Worm (Caenorhabditis elegans) whole organism, mixed stage, embryonic: Measurements from ENCODE around the gene Y55F3C.10.

Experiments used
- M03D4.4 ChIP-seq: sonication (generic microtip); optimal IDR thresholded peaks from 2 replicates; lab custom pipeline; 2017; ENCODE audit warnings: mild to moderate bottlenecking, missing genetic modification characterization, missing compliant biosample characterization
- bed-3 ChIP-seq: fragments of 200-800 bp; sonication (Bioruptor generic); optimal IDR thresholded peaks from 3 replicates; lab custom pipeline; 2018; ENCODE audit warnings: mild to moderate bottlenecking, missing genetic modification characterization, moderate library complexity, missing compliant biosample characterization
- blmp-1 ChIP-seq: fragments of 150-350 bp; optimal IDR thresholded peaks from 2 replicates; lab custom pipeline; 2014; ENCODE audit warnings: missing biosample characterization, missing genetic modification characterization
- ceh-43 ChIP-seq: fragments of 200-800 bp; sonication (Bioruptor generic); optimal IDR thresholded peaks from 2 replicates; lab custom pipeline; 2018; ENCODE audit warnings: mild to moderate bottlenecking, missing genetic modification characterization, moderate library complexity, missing compliant biosample characterization
- ceh-83 ChIP-seq: fragments of 200-800 bp; sonication (Bioruptor generic); optimal IDR thresholded peaks from 2 replicates; lab custom pipeline; 2018; ENCODE audit warnings: mild to moderate bottlenecking, missing genetic modification characterization, missing compliant biosample characterization
- cnd-1 ChIP-seq: fragments of 200-800 bp; sonication (Bioruptor generic); optimal IDR thresholded peaks from 2 replicates; lab custom pipeline; 2018; ENCODE audit warnings: mild to moderate bottlenecking, missing genetic modification characterization, missing compliant biosample characterization
- drap-1 ChIP-seq: fragments of 200-800 bp; sonication (Bioruptor generic); optimal IDR thresholded peaks from 3 replicates; lab custom pipeline; 2018; ENCODE audit warnings: mild to moderate bottlenecking, missing genetic modification characterization, missing compliant biosample characterization
- elt-1 ChIP-seq: sonication (generic microtip); optimal IDR thresholded peaks from 2 replicates; lab custom pipeline; 2017; ENCODE audit warnings: missing genetic modification characterization, mild to moderate bottlenecking, missing compliant biosample characterization, antibody characterized with exemption, moderate library complexity, borderline replicate concordance; ENCODE audit not compliant: insufficient read depth
- elt-3 ChIP-seq: fragments of 150-350 bp; optimal IDR thresholded peaks from 2 replicates; lab custom pipeline; 2014; ENCODE audit warnings: missing biosample characterization, missing genetic modification characterization
- flh-1 ChIP-seq: fragments of 200-800 bp; sonication (Bioruptor generic); optimal IDR thresholded peaks from 2 replicates; lab custom pipeline; 2018; ENCODE audit warnings: mild to moderate bottlenecking, missing genetic modification characterization, moderate library complexity, missing compliant biosample characterization
- lin-13 ChIP-seq: fragments of 150-350 bp; optimal IDR thresholded peaks from 2 replicates; lab custom pipeline; 2014; ENCODE audit warnings: missing biosample characterization, missing genetic modification characterization
- lin-32 ChIP-seq: fragments of 200-800 bp; sonication (Bioruptor generic); optimal IDR thresholded peaks from 2 replicates; lab custom pipeline; 2018; ENCODE audit warnings: mild to moderate bottlenecking, missing genetic modification characterization, missing compliant biosample characterization
- mab-5 ChIP-seq: fragments of 150-350 bp; optimal IDR thresholded peaks from 2 replicates; lab custom pipeline; 2014; ENCODE audit warnings: missing biosample characterization, missing genetic modification characterization
- mls-2 ChIP-seq: sonication (generic microtip); optimal IDR thresholded peaks from 2 replicates; lab custom pipeline; 2016; ENCODE audit warnings: mild to moderate bottlenecking, missing genetic modification characterization, moderate library complexity, missing compliant biosample characterization
- nhr-12 ChIP-seq: fragments of 150-350 bp; optimal IDR thresholded peaks from 2 replicates; lab custom pipeline; 2014; ENCODE audit warnings: missing biosample characterization, missing genetic modification characterization
- nhr-2 ChIP-seq: fragments of 150-350 bp; optimal IDR thresholded peaks from 2 replicates; lab custom pipeline; 2014; ENCODE audit warnings: missing biosample characterization, missing genetic modification characterization
- nhr-28 ChIP-seq: fragments of 150-350 bp; optimal IDR thresholded peaks from 2 replicates; lab custom pipeline; 2014; ENCODE audit warnings: missing biosample characterization, missing genetic modification characterization
- nhr-76 ChIP-seq: sonication (generic microtip); optimal IDR thresholded peaks from 2 replicates; lab custom pipeline; 2017; ENCODE audit warnings: missing biosample characterization, missing genetic modification characterization
- pha-4 ChIP-seq: fragments of 150-350 bp; optimal IDR thresholded peaks from 2 replicates; lab custom pipeline; 2018; ENCODE audit warnings: missing biosample characterization, missing genetic modification reagents, missing genetic modification characterization
- snpc-4 ChIP-seq: fragments of 150-350 bp; optimal IDR thresholded peaks from 2 replicates; lab custom pipeline; 2014; ENCODE audit warnings: missing biosample characterization, missing genetic modification characterization
- sptf-1 ChIP-seq: sonication (generic microtip); optimal IDR thresholded peaks from 2 replicates; lab custom pipeline; 2017; ENCODE audit warnings: mild to moderate bottlenecking, missing genetic modification characterization, moderate library complexity, missing compliant biosample characterization
- unc-120 ChIP-seq: sonication (generic microtip); optimal IDR thresholded peaks from 2 replicates; lab custom pipeline; 2017; ENCODE audit warnings: missing genetic modification characterization, missing compliant biosample characterization; ENCODE audit not compliant: poor library complexity, severe bottlenecking
- unc-39 ChIP-seq: fragments of 150-350 bp; optimal IDR thresholded peaks from 2 replicates; lab custom pipeline; 2014; ENCODE audit warnings: missing biosample characterization, missing genetic modification characterization
- unc-62 ChIP-seq: fragments of 150-350 bp; optimal IDR thresholded peaks from 2 replicates; lab custom pipeline; 2014; ENCODE audit warnings: missing biosample characterization, missing genetic modification reagents, missing genetic modification characterization
- zip-8 ChIP-seq: fragments of 150-350 bp; optimal IDR thresholded peaks from 2 replicates; lab custom pipeline; 2014; ENCODE audit warnings: missing biosample characterization, missing genetic modification characterization

The Y55F3C.10 gene

ce11 chrIV:675471-676159 is 43.6 kb downstream of the Y55F3C.10 start, which contains the start of the genes K11H12.4 and K11H12.10:
TSS of gene K11H12.4 (minus strand) at chrIV:675883.
TSS of gene K11H12.10 (plus strand) at chrIV:676075.
- peak; percentile 84 for TF ChIP-seq zip-8 (tag; lab: Kevin White, UChicago)
- TF ChIP-seq elt-3 (tag; lab: Kevin White, UChicago), result no peak

DNA sequence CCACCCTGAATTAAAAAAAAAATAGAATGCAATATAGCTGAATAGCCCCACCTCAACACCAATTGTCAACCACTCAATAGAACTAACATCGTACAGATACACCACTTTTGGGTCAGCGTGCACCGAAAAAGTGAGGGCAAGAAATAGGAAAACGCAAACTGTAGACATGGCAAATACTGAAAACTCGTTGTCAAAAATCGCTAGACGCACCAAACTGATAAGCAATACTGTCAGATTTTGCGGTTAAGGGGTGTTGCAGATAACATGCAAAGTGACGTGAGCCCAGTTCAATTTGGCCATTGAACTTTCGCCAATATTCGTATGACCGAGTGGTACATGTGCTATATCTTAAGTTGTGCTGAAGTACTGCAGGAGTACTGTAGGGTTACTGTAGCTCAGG is 45.9 kb downstream of the Y55F3C.10 start, which contains the start of gene K11H12.3:
TSS of gene K11H12.3 (minus strand) at position 168 of the 400 bp plus-strand sequence.
- TF ChIP-seq zip-8 (tag; lab: Kevin White, UChicago) (no peak), ceh-43 (GFP tag; lab: Kevin White, UChicago) (no peak), lin-32 (no peak), drap-1 (no peak), nhr-2 (tag; lab: Kevin White, UChicago) (no peak), M03D4.4 (tag; lab: Kevin White, UChicago) (no peak), ceh-83 (no peak), lin-13 (no peak), nhr-12 (tag; lab: Kevin White, UChicago) (no peak), cnd-1 (tag; lab: Kevin White, UChicago) (no peak), unc-120 (tag; lab: Kevin White, UChicago) (no peak), flh-1 (GFP tag; lab: Kevin White, UChicago) (no peak), unc-62 (GFP tag; lab: Kevin White, UChicago) (no peak), mls-2 (no peak), mab-5 (tag; lab: Kevin White, UChicago) (no peak), unc-39 (tag; lab: Kevin White, UChicago) (no peak), pha-4 (no peak)

ce11 chrIV:670455-670854 is 48.8 kb downstream of the Y55F3C.10 start, which contains the start of gene K11H12.11:
TSS of gene K11H12.11 (minus strand) at chrIV:670555.
- TF ChIP-seq nhr-76 (tag; lab: Kevin White, UChicago), result no peak
- TF ChIP-seq unc-62 (GFP tag; lab: Kevin White, UChicago), result no peak
- no peak for TF ChIP-seq mab-5 (tag; lab: Kevin White, UChicago)
- TF ChIP-seq bed-3, result no peak
- TF ChIP-seq sptf-1 (tag; lab: Kevin White, UChicago), result no peak
- no peak for TF ChIP-seq unc-120 (tag; lab: Kevin White, UChicago)
- TF ChIP-seq blmp-1 (tag; lab: Kevin White, UChicago), result no peak
- TF ChIP-seq nhr-28 (tag; lab: Kevin White, UChicago), result no peak
- TF ChIP-seq unc-39 (tag; lab: Kevin White, UChicago), result no peak
- TF ChIP-seq elt-1 (tag; lab: Kevin White, UChicago), result no peak
- no peak for TF ChIP-seq ceh-43 (GFP tag; lab: Kevin White, UChicago)
- TF ChIP-seq cnd-1 (tag; lab: Kevin White, UChicago), result no peak
- TF ChIP-seq snpc-4 (tag; lab: Kevin White, UChicago), result no peak
